Worm (Caenorhabditis elegans) whole organism, L4 larva: ENCODE measurements around the gene D2045.8.

Experiments
- F26F4.8 ChIP-seq: fragments of 200-800 bp; sonication (Bioruptor generic); conservative IDR thresholded peaks from 2 replicates; pipeline ENCODE4 v1.3.6; 2022; ENCODE audit warnings: missing genetic modification characterization, missing compliant biosample characterization
- F44E2.7 ChIP-seq: fragments of 200-800 bp; sonication (Bioruptor generic); IDR thresholded peaks from 2 replicates; pipeline ENCODE4 v2.1.2; 2022; ENCODE audit warnings: missing genetic modification characterization, missing compliant biosample characterization
- F49E8.2 ChIP-seq: sonication (generic microtip); optimal IDR thresholded peaks from 2 replicates; lab custom pipeline; 2016; ENCODE audit warnings: missing compliant biosample characterization, mild to moderate bottlenecking, missing genetic modification characterization, borderline replicate concordance
- Y105C5A.15 ChIP-seq: fragments of 200-800 bp; sonication (Bioruptor generic); IDR thresholded peaks from 2 replicates; pipeline ENCODE4 v1.3.6; 2022; ENCODE audit warnings: missing genetic modification characterization, missing compliant biosample characterization
- Y5F2A.4 ChIP-seq: fragments of 200-800 bp; sonication (Bioruptor generic); optimal IDR thresholded peaks from 2 replicates; lab custom pipeline; 2018; ENCODE audit warnings: mild to moderate bottlenecking, missing genetic modification characterization, missing compliant biosample characterization
- Y75B8A.6 ChIP-seq: fragments of 200-800 bp; sonication (Bioruptor generic); IDR thresholded peaks from 2 replicates; pipeline ENCODE4 v1.3.6; 2022; ENCODE audit warnings: missing genetic modification reagents, missing genetic modification characterization, missing compliant biosample characterization
- ZK337.2 ChIP-seq: fragments of 200-800 bp; sonication (Bioruptor generic); IDR thresholded peaks from 2 replicates; pipeline ENCODE4 v1.3.6; 2022; ENCODE audit warnings: missing genetic modification reagents, missing genetic modification characterization, missing compliant biosample characterization
- aha-1 ChIP-seq: fragments of 150-350 bp; peaks from one replicate; lab custom pipeline; 2014; ENCODE audit warnings: missing biosample characterization, missing genetic modification characterization
- aly-2 ChIP-seq: sonication (generic microtip); optimal IDR thresholded peaks from 2 replicates; lab custom pipeline; 2018; ENCODE audit warnings: missing biosample characterization, missing genetic modification characterization
- ama-1 ChIP-seq: fragments of 150-350 bp; optimal IDR thresholded peaks from 2 replicates; lab custom pipeline; 2014; ENCODE audit warnings: inconsistent platforms, mixed read lengths
- ceh-28 ChIP-seq: fragments of 150-350 bp; optimal IDR thresholded peaks from 2 replicates; lab custom pipeline; 2014; ENCODE audit warnings: missing biosample characterization, missing genetic modification reagents, missing genetic modification characterization
- ceh-32 ChIP-seq: sonication (generic microtip); optimal IDR thresholded peaks from 2 replicates; lab custom pipeline; 2016; ENCODE audit warnings: mild to moderate bottlenecking, missing genetic modification characterization, missing compliant biosample characterization; ENCODE audit not compliant: poor library complexity
- ceh-82 ChIP-seq: sonication (generic microtip); optimal IDR thresholded peaks from 2 replicates; lab custom pipeline; 2017; ENCODE audit warnings: missing biosample characterization, missing genetic modification characterization
- ces-1 ChIP-seq: fragments of 150-350 bp; sonication (generic microtip); optimal IDR thresholded peaks from 4 replicates; lab custom pipeline; 2014; ENCODE audit warnings: missing biosample characterization, missing genetic modification reagents, missing genetic modification characterization
- cey-2 ChIP-seq: sonication (generic microtip); optimal IDR thresholded peaks from 3 replicates; lab custom pipeline; 2017; ENCODE audit warnings: missing genetic modification characterization, mild to moderate bottlenecking, missing compliant biosample characterization, antibody characterized with exemption, borderline replicate concordance; ENCODE audit not compliant: insufficient read depth
- daf-12 ChIP-seq: fragments of 150-350 bp; optimal IDR thresholded peaks from 2 replicates; lab custom pipeline; 2014; ENCODE audit warnings: missing biosample characterization, missing genetic modification reagents, missing genetic modification characterization
- daf-16 ChIP-seq, 3 experiments: sonication (generic microtip); optimal IDR thresholded peaks; 2 replicates each; lab custom pipeline; 2016 to 2017; ENCODE audit warnings: missing genetic modification characterization in 3 of 3, missing genetic modification reagents in 3 of 3, mild to moderate bottlenecking in 2 of 3, missing compliant biosample characterization in 2 of 3, missing biosample characterization in 1 of 3, moderate library complexity in 1 of 3
- daf-19 ChIP-seq: fragments of 200-800 bp; sonication (Bioruptor generic); conservative IDR thresholded peaks from 2 replicates; pipeline ENCODE4 v1.3.6; 2022; ENCODE audit warnings: missing genetic modification characterization, missing compliant biosample characterization
- dmd-8 ChIP-seq: fragments of 200-800 bp; sonication (Bioruptor generic); IDR thresholded peaks from 2 replicates; pipeline ENCODE4 v1.3.6; 2022; ENCODE audit warnings: missing genetic modification characterization, missing compliant biosample characterization
- dmd-9 ChIP-seq: fragments of 200-800 bp; sonication (Bioruptor generic); IDR thresholded peaks from 2 replicates; pipeline ENCODE4 v1.3.6; 2022; ENCODE audit warnings: missing genetic modification reagents, missing genetic modification characterization, missing compliant biosample characterization
- dpl-1 ChIP-seq: fragments of 150-350 bp; optimal IDR thresholded peaks from 2 replicates; lab custom pipeline; 2014; ENCODE audit warnings: missing biosample characterization, missing genetic modification reagents, missing genetic modification characterization
- egl-43 ChIP-seq: fragments of 200-800 bp; sonication (Bioruptor generic); IDR thresholded peaks from 2 replicates; pipeline ENCODE4 v1.3.6; 2022; ENCODE audit warnings: missing genetic modification reagents, missing genetic modification characterization, missing compliant biosample characterization
- fos-1 ChIP-seq: fragments of 150-350 bp; optimal IDR thresholded peaks from 2 replicates; lab custom pipeline; 2014; ENCODE audit warnings: missing biosample characterization, missing genetic modification characterization
- gei-8 ChIP-seq: fragments of 200-800 bp; sonication (Bioruptor generic); optimal IDR thresholded peaks from 2 replicates; lab custom pipeline; 2018; ENCODE audit warnings: mild to moderate bottlenecking, missing genetic modification characterization, missing compliant biosample characterization
- hif-1 ChIP-seq, 2 experiments: sonication (generic microtip); optimal IDR thresholded peaks; 2 replicates each; lab custom pipeline; 2016 to 2017; ENCODE audit warnings: missing compliant biosample characterization in 2 of 2, missing genetic modification characterization in 2 of 2, missing genetic modification reagents in 2 of 2, missing genotype in 2 of 2, mild to moderate bottlenecking in 1 of 2
- hlh-11 ChIP-seq: fragments of 200-800 bp; sonication (Bioruptor generic); optimal IDR thresholded peaks from 2 replicates; lab custom pipeline; 2018; ENCODE audit warnings: mild to moderate bottlenecking, missing genetic modification characterization, missing compliant biosample characterization
- jun-1 ChIP-seq: fragments of 150-350 bp; optimal IDR thresholded peaks from 2 replicates; lab custom pipeline; 2014; ENCODE audit warnings: missing biosample characterization, missing genetic modification reagents, missing genetic modification characterization
- lin-1 ChIP-seq: fragments of 200-800 bp; sonication (Bioruptor generic); IDR thresholded peaks from 2 replicates; pipeline ENCODE4 v1.3.6; 2022; ENCODE audit warnings: missing genetic modification reagents, missing genetic modification characterization, missing compliant biosample characterization
- lin-15B ChIP-seq: fragments of 150-350 bp; sonication (generic microtip); optimal IDR thresholded peaks from 3 replicates; lab custom pipeline; 2014; ENCODE audit warnings: missing biosample characterization, missing genetic modification characterization
- lir-3 ChIP-seq: sonication (generic microtip); optimal IDR thresholded peaks from 2 replicates; lab custom pipeline; 2016; ENCODE audit warnings: mild to moderate bottlenecking, missing genetic modification characterization, missing compliant biosample characterization
- madf-5 ChIP-seq, 2 experiments: fragments of 200-800 bp; sonication (Bioruptor generic); IDR thresholded peaks; 2 replicates each; pipeline ENCODE4 v1.3.6; 2022; ENCODE audit warnings: missing compliant biosample characterization in 2 of 2, missing genetic modification characterization in 2 of 2
- mdl-1 ChIP-seq, 2 experiments: fragments of 150-350 bp in 1 of 2; sonication (generic microtip) in 1 of 2; optimal IDR thresholded peaks; 2 replicates each; lab custom pipeline; 2014 to 2017; ENCODE audit warnings: missing biosample characterization in 2 of 2, missing genetic modification characterization in 2 of 2
- mdt-29 ChIP-seq: fragments of 200-800 bp; sonication (Bioruptor generic); IDR thresholded peaks from 2 replicates; pipeline ENCODE4 v1.3.6; 2022; ENCODE audit warnings: missing genetic modification reagents, missing genetic modification characterization, missing compliant biosample characterization
- mes-2 ChIP-seq: sonication (generic microtip); optimal IDR thresholded peaks from 2 replicates; lab custom pipeline; 2016; ENCODE audit warnings: missing genotype, mild to moderate bottlenecking, missing genetic modification characterization, missing compliant biosample characterization; ENCODE audit not compliant: poor library complexity, severe bottlenecking
- mxl-2 ChIP-seq: fragments of 200-800 bp; sonication (Bioruptor generic); conservative IDR thresholded peaks from 2 replicates; pipeline ENCODE4 v1.3.6; 2022; ENCODE audit warnings: missing genetic modification reagents, missing genetic modification characterization, missing compliant biosample characterization
- mxl-3 ChIP-seq: fragments of 200-800 bp; sonication (Bioruptor generic); optimal IDR thresholded peaks from 2 replicates; lab custom pipeline; 2018; ENCODE audit warnings: mild to moderate bottlenecking, missing genetic modification characterization, missing compliant biosample characterization
- nhr-237 ChIP-seq: sonication (generic microtip); optimal IDR thresholded peaks from 2 replicates; lab custom pipeline; 2017; ENCODE audit warnings: missing biosample characterization, missing genetic modification characterization
- nhr-25 ChIP-seq: sonication (generic microtip); optimal IDR thresholded peaks from 2 replicates; lab custom pipeline; 2017; ENCODE audit warnings: missing genetic modification characterization, mild to moderate bottlenecking, missing compliant biosample characterization, antibody characterized with exemption, moderate library complexity, borderline replicate concordance; ENCODE audit not compliant: insufficient read depth
- nhr-76 ChIP-seq: fragments of 150-350 bp; optimal IDR thresholded peaks from 2 replicates; lab custom pipeline; 2014; ENCODE audit warnings: missing biosample characterization, missing genetic modification characterization
- saeg-2 ChIP-seq: fragments of 200-800 bp; sonication (Bioruptor generic); IDR thresholded peaks from 2 replicates; pipeline ENCODE4 v1.3.6; 2022; ENCODE audit warnings: missing genetic modification reagents, missing genetic modification characterization, missing compliant biosample characterization
- set-16 ChIP-seq: fragments of 200-800 bp; sonication (Bioruptor generic); IDR thresholded peaks from 2 replicates; pipeline ENCODE4 v1.3.6; 2022; ENCODE audit warnings: missing genetic modification reagents, missing genetic modification characterization, missing compliant biosample characterization
- snpc-1.2 ChIP-seq: fragments of 200-800 bp; sonication (Bioruptor generic); IDR thresholded peaks from 2 replicates; pipeline ENCODE4 v1.3.6; 2022; ENCODE audit warnings: missing genetic modification reagents, missing genetic modification characterization, missing compliant biosample characterization
- spr-1 ChIP-seq: sonication (generic microtip); optimal IDR thresholded peaks from 2 replicates; lab custom pipeline; 2016; ENCODE audit warnings: mild to moderate bottlenecking, missing genetic modification characterization, missing compliant biosample characterization
- tra-1 ChIP-seq: fragments of 200-800 bp; sonication (Bioruptor generic); IDR thresholded peaks from 2 replicates; pipeline ENCODE4 v1.3.6; 2022; ENCODE audit warnings: missing genetic modification reagents, missing genetic modification characterization, missing compliant biosample characterization
- unc-130 ChIP-seq: sonication (generic microtip); optimal IDR thresholded peaks from 2 replicates; lab custom pipeline; 2016; ENCODE audit warnings: missing genetic modification reagents, missing genetic modification characterization, missing compliant biosample characterization
- zag-1 ChIP-seq: fragments of 150-350 bp; optimal IDR thresholded peaks from 2 replicates; lab custom pipeline; 2014; ENCODE audit warnings: missing biosample characterization, missing genetic modification characterization
- zip-11 ChIP-seq: fragments of 200-800 bp; sonication (Bioruptor generic); IDR thresholded peaks from 2 replicates; pipeline ENCODE4 v1.3.6; 2022; ENCODE audit warnings: missing genetic modification characterization, missing compliant biosample characterization
- zip-2 ChIP-seq: fragments of 150-350 bp; optimal IDR thresholded peaks from 2 replicates; lab custom pipeline; 2014; ENCODE audit warnings: missing biosample characterization, missing genetic modification characterization
- ztf-7 ChIP-seq: fragments of 150-350 bp; optimal IDR thresholded peaks from 2 replicates; lab custom pipeline; 2014; ENCODE audit warnings: missing biosample characterization, missing genetic modification characterization

The D2045.8 gene

ce11 chrIII:10505943-10506698 lies 24.0 kb downstream of the D2045.8 start (continued):
- TF ChIP-seq ztf-7: no peak
- no peak for TF ChIP-seq aly-2 (tag; lab: Kevin White, UChicago)
- no peak for TF ChIP-seq nhr-25 (tag; lab: Kevin White, UChicago)
- no peak for TF ChIP-seq mdl-1 (tag; optimal IDR thresholded peaks at IDR 0.05; lab: Kevin White, UChicago)
- TF ChIP-seq nhr-237 (tag; lab: Kevin White, UChicago): no peak
- no peak for TF ChIP-seq F26F4.8 (GFP tag; lab: Robert Waterston, UW)
- no peak for TF ChIP-seq saeg-2
- TF ChIP-seq F44E2.7: no peak; the same call in 1 of the 2 replicates
- no peak for TF ChIP-seq ceh-28 (tag; lab: Kevin White, UChicago)
- peak; percentile 20; the same call in 1 of the 2 replicates for TF ChIP-seq egl-43 (GFP tag; lab: Robert Waterston, UW)
- no peak for TF ChIP-seq spr-1 (tag; lab: Kevin White, UChicago)
- TF ChIP-seq dpl-1: no peak
- TF ChIP-seq daf-12: no peak
- TF ChIP-seq mes-2: peak; percentile 13
- no peak for TF ChIP-seq mdt-29 (GFP tag; lab: Robert Waterston, UW)
- TF ChIP-seq aha-1 (tag; lab: Kevin White, UChicago): no peak
- no peak for TF ChIP-seq nhr-76 (tag; lab: Kevin White, UChicago)
- no peak; the same call in 1 of the 2 replicates for TF ChIP-seq dmd-8 (GFP tag; lab: Robert Waterston, UW)
- no peak for TF ChIP-seq hlh-11 (tag; lab: Kevin White, UChicago)
- no peak for TF ChIP-seq ZK337.2 (GFP tag; lab: Robert Waterston, UW)
- no peak; the same call in 1 of the 2 replicates for TF ChIP-seq tra-1 (GFP tag; lab: Robert Waterston, UW)
- no peak for TF ChIP-seq mxl-2
- TF ChIP-seq ceh-82 (tag; lab: Kevin White, UChicago): no peak
- peak; percentile 54 for TF ChIP-seq F49E8.2 (tag; lab: Kevin White, UChicago)
- no peak for TF ChIP-seq lin-15B (tag; lab: Kevin White, UChicago)
- no peak for TF ChIP-seq jun-1 (tag; lab: Kevin White, UChicago)
- TF ChIP-seq ama-1 (lab: Kevin White, UChicago): peak; percentile 56
- TF ChIP-seq gei-8 (GFP tag; lab: Kevin White, UChicago): peak; percentile 26
- TF ChIP-seq hif-1 (tag; optimal IDR thresholded peaks at IDR 0.05; lab: Kevin White, UChicago): no peak
- TF ChIP-seq daf-19 (GFP tag; lab: Robert Waterston, UW): 0 out of 2 replicates have a peak, but pooled peaks have one; percentile 7
- TF ChIP-seq lir-3: no peak
- peak; percentile 1 for TF ChIP-seq Y5F2A.4
- TF ChIP-seq ces-1 (GFP tag; lab: Kevin White, UChicago): no peak
- TF ChIP-seq set-16 (GFP tag; lab: Robert Waterston, UW): peak; percentile 33; the same call in 1 of the 2 replicates
- TF ChIP-seq mxl-3: no peak
- no peak for TF ChIP-seq zag-1 (tag; lab: Kevin White, UChicago)
- no peak for TF ChIP-seq daf-16 (GFP tag; optimal IDR thresholded peaks at IDR 0.05; lab: Kevin White, UChicago)
- no peak for TF ChIP-seq daf-16 (tag; optimal IDR thresholded peaks at IDR 0.05; lab: Kevin White, UChicago)
- no peak for TF ChIP-seq dmd-9 (GFP tag; lab: Robert Waterston, UW)
- no peak for TF ChIP-seq cey-2 (tag; lab: Kevin White, UChicago)
- no peak for TF ChIP-seq fos-1 (tag; lab: Kevin White, UChicago)
- TF ChIP-seq Y105C5A.15: no peak
- TF ChIP-seq unc-130 (GFP tag; lab: Kevin White, UChicago): peak; percentile 83
- TF ChIP-seq snpc-1.2 (GFP tag; lab: Robert Waterston, UW): peak; percentile 57
- TF ChIP-seq Y75B8A.6 (GFP tag; lab: Robert Waterston, UW): no peak
- no peak for TF ChIP-seq madf-5 (GFP tag; IDR thresholded peaks at IDR 0.05; lab: Robert Waterston, UW)
- no peak for TF ChIP-seq zip-2 (tag; lab: Kevin White, UChicago)
- TF ChIP-seq ceh-32: no peak
- no peak for TF ChIP-seq lin-1 (GFP tag; lab: Robert Waterston, UW)
- TF ChIP-seq zip-11: no peak
